Fruit fly (Drosophila melanogaster): ENCODE measurements around the gene CG42486.

Gene CG42486

DNA sequence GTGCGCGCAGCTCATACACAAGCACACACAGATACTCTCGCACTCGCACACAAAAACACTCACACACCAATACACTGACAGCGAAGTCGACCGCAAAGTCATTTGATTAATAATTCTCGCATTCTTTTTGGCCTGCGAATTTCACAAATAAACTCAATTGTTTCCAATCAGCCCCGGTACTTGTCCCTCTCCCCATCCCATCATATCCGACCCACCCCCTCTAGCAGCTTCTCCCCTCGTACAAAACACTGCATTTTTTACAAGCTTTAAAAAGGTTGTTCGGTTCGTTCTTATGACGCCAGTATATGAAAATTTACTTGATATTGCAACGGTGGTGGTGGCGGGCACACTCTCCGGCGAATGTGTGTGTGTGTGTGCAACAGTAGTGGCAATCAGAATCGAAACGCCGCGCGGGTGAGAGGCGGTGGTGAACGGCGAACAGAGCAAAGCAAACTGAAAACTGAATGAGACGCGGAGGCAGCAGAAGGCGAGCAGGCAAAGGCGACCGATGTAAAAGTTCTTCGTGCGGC is 35.2 kb upstream of the CG42486 start:
- no peak for TF ChIP-seq Hr78 (GFP tag; optimal IDR thresholded peaks at IDR 0.05)
- peak; percentile 89 for TF ChIP-seq Vsx2 (GFP tag; optimal IDR thresholded peaks at IDR 0.05; ENCODE audit: partially characterized antibody)
- TF ChIP-seq Sp1 (GFP tag; optimal IDR thresholded peaks at IDR 0.05), result peak; percentile 62
- TF ChIP-seq fru (GFP tag; optimal IDR thresholded peaks at IDR 0.05), result peak; percentile 62
- TF ChIP-seq dsf (GFP tag; optimal IDR thresholded peaks at IDR 0.05; ENCODE audit: borderline replicate concordance), result no peak
- TF ChIP-seq OdsH (GFP tag; optimal IDR thresholded peaks at IDR 0.05), result peak; percentile 30
- no peak for TF ChIP-seq Mio (GFP tag; optimal IDR thresholded peaks at IDR 0.05)
- peak; percentile 36 to 58 for TF ChIP-seq dl (GFP tag; optimal IDR thresholded peaks at IDR 0.05; ENCODE audit: insufficient read depth in 1 of 2, partially characterized antibody in 2 of 2)
- TF ChIP-seq psq (GFP tag; optimal IDR thresholded peaks at IDR 0.05), result peak; percentile 100
- no peak for TF ChIP-seq Dfd (GFP tag; optimal IDR thresholded peaks at IDR 0.05)
- TF ChIP-seq brk (GFP tag; optimal IDR thresholded peaks at IDR 0.05), result peak; percentile 74
- peak; percentile 62 for TF ChIP-seq N (GFP tag; optimal IDR thresholded peaks at IDR 0.05)
- TF ChIP-seq rgr (GFP tag; optimal IDR thresholded peaks at IDR 0.05), result peak; percentile 19
- TF ChIP-seq Hr83 (GFP tag; optimal IDR thresholded peaks at IDR 0.05; ENCODE audit: poor library complexity, severe bottlenecking), result peak; percentile 92
- peak; percentile 63 for TF ChIP-seq br (GFP tag; optimal IDR thresholded peaks at IDR 0.05)
- TF ChIP-seq Rel (GFP tag; optimal IDR thresholded peaks at IDR 0.05), result no peak
- peak; percentile 80 for TF ChIP-seq Rel (tag; optimal IDR thresholded peaks at IDR 0.05)
- TF ChIP-seq woc (GFP tag; optimal IDR thresholded peaks at IDR 0.05), result no peak
- TF ChIP-seq jim (GFP tag; optimal IDR thresholded peaks at IDR 0.05), result peak; percentile 58
- TF ChIP-seq CrebA (GFP tag; optimal IDR thresholded peaks at IDR 0.05; ENCODE audit: borderline replicate concordance), result peak; percentile 61
- peak; percentile 41 for TF ChIP-seq sage (GFP tag; optimal IDR thresholded peaks at IDR 0.05)
- TF ChIP-seq Hnf4 (GFP tag; optimal IDR thresholded peaks at IDR 0.05), result peak; percentile 67
- TF ChIP-seq Jra (GFP tag; optimal IDR thresholded peaks at IDR 0.05), result peak; percentile 50
- no peak for TF ChIP-seq usp (GFP tag; optimal IDR thresholded peaks at IDR 0.05)
- peak; percentile 71 for TF ChIP-seq h (GFP tag; optimal IDR thresholded peaks at IDR 0.05)
- peak; percentile 80 for TF ChIP-seq Dif (GFP tag; optimal IDR thresholded peaks at IDR 0.05; ENCODE audit: partially characterized antibody)
- peak; percentile 12 for TF ChIP-seq CG32264 (GFP tag; optimal IDR thresholded peaks at IDR 0.05)
- peak; percentile 24 for TF ChIP-seq CG9705 (GFP tag; optimal IDR thresholded peaks at IDR 0.05)
- no peak for TF ChIP-seq tai (GFP tag; optimal IDR thresholded peaks at IDR 0.05)
- TF ChIP-seq foxo (GFP tag; optimal IDR thresholded peaks at IDR 0.05), result peak; percentile 20 to 51
- peak; percentile 6 for TF ChIP-seq ey (GFP tag; optimal IDR thresholded peaks at IDR 0.05)

DNA sequence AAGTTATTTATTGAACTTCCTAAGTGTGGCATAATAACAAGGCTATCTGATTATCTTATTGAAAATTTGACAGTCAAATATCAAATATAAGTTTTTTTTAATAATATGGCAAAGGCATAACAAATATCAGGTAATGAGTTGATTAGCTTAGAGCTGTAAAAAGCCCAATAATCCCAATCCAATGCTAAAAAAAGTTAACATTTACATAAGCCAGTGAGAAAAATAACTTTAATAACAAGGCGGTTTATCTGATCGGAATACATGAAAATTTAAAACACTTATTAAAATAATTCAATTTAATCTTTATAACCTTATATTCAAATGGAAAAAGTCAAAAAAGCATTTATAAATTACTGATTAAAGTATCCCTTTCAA is 34.6 kb upstream of the CG42486 start:
- TF ChIP-seq Myc (optimal IDR thresholded peaks at IDR 0.05) (peak; percentile 100), Mio (GFP tag; optimal IDR thresholded peaks at IDR 0.05) (no peak), dl (GFP tag; optimal IDR thresholded peaks at IDR 0.05; ENCODE audit: insufficient read depth in 1 of 2, partially characterized antibody in 2 of 2) (no peak)

dm6 chr2L:11808702-11809583 is 34.0 kb upstream of the CG42486 start, which contains the start of gene crol:
TSS of gene crol (minus strand) at chr2L:11809438.
- TF ChIP-seq rgr (GFP tag; optimal IDR thresholded peaks at IDR 0.05) (no peak), lola (GFP tag; optimal IDR thresholded peaks at IDR 0.05) (no peak), h (GFP tag; optimal IDR thresholded peaks at IDR 0.05) (peak; percentile 29), pan (optimal IDR thresholded peaks at IDR 0.05) (no peak), fru (GFP tag; optimal IDR thresholded peaks at IDR 0.05) (no peak), Mio (GFP tag; optimal IDR thresholded peaks at IDR 0.05) (no peak), Jra (GFP tag; optimal IDR thresholded peaks at IDR 0.05) (no peak), jim (GFP tag; optimal IDR thresholded peaks at IDR 0.05) (peak; percentile 84), sv (GFP tag; optimal IDR thresholded peaks at IDR 0.05) (no peak), usp (GFP tag; optimal IDR thresholded peaks at IDR 0.05) (no peak), psq (GFP tag; optimal IDR thresholded peaks at IDR 0.05) (peak; percentile 78), tai (GFP tag; optimal IDR thresholded peaks at IDR 0.05) (no peak), Hr78 (GFP tag; optimal IDR thresholded peaks at IDR 0.05) (no peak), OdsH (GFP tag; optimal IDR thresholded peaks at IDR 0.05) (no peak), Hnf4 (GFP tag; optimal IDR thresholded peaks at IDR 0.05) (peak; percentile 33), CG9705 (GFP tag; optimal IDR thresholded peaks at IDR 0.05) (peak; percentile 19), Rel (GFP tag; optimal IDR thresholded peaks at IDR 0.05) (no peak), Rel (tag; optimal IDR thresholded peaks at IDR 0.05) (peak; percentile 95), N (GFP tag; optimal IDR thresholded peaks at IDR 0.05) (no peak), Vsx2 (GFP tag; optimal IDR thresholded peaks at IDR 0.05; ENCODE audit: partially characterized antibody) (peak; percentile 58), CrebA (GFP tag; optimal IDR thresholded peaks at IDR 0.05; ENCODE audit: borderline replicate concordance) (no peak), ey (GFP tag; optimal IDR thresholded peaks at IDR 0.05) (no peak), brk (GFP tag; optimal IDR thresholded peaks at IDR 0.05) (no peak), br (GFP tag; optimal IDR thresholded peaks at IDR 0.05) (peak; percentile 3), dl (GFP tag; optimal IDR thresholded peaks at IDR 0.05; ENCODE audit: insufficient read depth in 1 of 2, partially characterized antibody in 2 of 2) (peak; percentile 74 to 81), CG32264 (GFP tag; optimal IDR thresholded peaks at IDR 0.05) (no peak), Dfd (GFP tag; optimal IDR thresholded peaks at IDR 0.05) (no peak), woc (GFP tag; optimal IDR thresholded peaks at IDR 0.05) (peak; percentile 76), Dif (GFP tag; optimal IDR thresholded peaks at IDR 0.05; ENCODE audit: partially characterized antibody) (peak; percentile 79), Myc (optimal IDR thresholded peaks at IDR 0.05) (peak; percentile 85), sage (GFP tag; optimal IDR thresholded peaks at IDR 0.05) (no peak), Hr83 (GFP tag; optimal IDR thresholded peaks at IDR 0.05; ENCODE audit: poor library complexity, severe bottlenecking) (peak; percentile 38), dmrt93B (GFP tag; optimal IDR thresholded peaks at IDR 0.05) (no peak), Abd-B (GFP tag; optimal IDR thresholded peaks at IDR 0.05) (no peak), foxo (GFP tag; optimal IDR thresholded peaks at IDR 0.05) (no peak), dsf (GFP tag; optimal IDR thresholded peaks at IDR 0.05; ENCODE audit: borderline replicate concordance) (peak; percentile 0), HLH106 (tag; optimal IDR thresholded peaks at IDR 0.05) (peak; percentile 8)
